Worm (Caenorhabditis elegans): ENCODE data around the gene F07G6.12.

The F07G6.12 gene

ce11 chrX:1712538-1712937 lies 23.5 kb upstream of the F07G6.12 start, which contains the start of gene fbxa-52:
Gene fbxa-52, minus strand, starts transcription at chrX:1712638.
- TF ChIP-seq dsc-1 (tag; optimal IDR thresholded peaks at IDR 0.05) (no peak), dpl-1 (GFP tag; optimal IDR thresholded peaks at IDR 0.05) (no peak), jun-1 (tag; optimal IDR thresholded peaks at IDR 0.05) (no peak), ceh-63 (GFP tag; optimal IDR thresholded peaks at IDR 0.05) (no peak), ceh-88 (GFP tag; IDR thresholded peaks at IDR 0.05) (no peak), unc-30 (tag; optimal IDR thresholded peaks at IDR 0.05) (no peak), nhr-77 (tag; optimal IDR thresholded peaks at IDR 0.05) (no peak)

- no peak for TF ChIP-seq nhr-12 (tag; optimal IDR thresholded peaks at IDR 0.05)
These were observed 17.6 kb upstream of the F07G6.12 start, which contains the start of gene fbxa-53 for ce11 chrX:1718479-1718878. Gene fbxa-53, minus strand, starts transcription at chrX:1718579.

ce11 chrX:1720359-1720758 lies 15.7 kb upstream of the F07G6.12 start, which contains the start of gene F07G6.8:
Gene F07G6.8, minus strand, starts transcription at chrX:1720459.
- TF ChIP-seq lin-15B (tag; optimal IDR thresholded peaks at IDR 0.05) (no peak), unc-62 (GFP tag; optimal IDR thresholded peaks at IDR 0.05) (no peak), elt-2 (tag; optimal IDR thresholded peaks at IDR 0.05) (no peak), nhr-77 (tag; optimal IDR thresholded peaks at IDR 0.05) (no peak), alr-1 (tag; optimal IDR thresholded peaks at IDR 0.05; ENCODE audit: borderline replicate concordance) (no peak), lsy-2 (tag; optimal IDR thresholded peaks at IDR 0.05) (no peak), lir-3 (tag; optimal IDR thresholded peaks at IDR 0.05; ENCODE audit: poor library complexity) (no peak), irx-1 (tag; optimal IDR thresholded peaks at IDR 0.05) (no peak), ces-1 (GFP tag; optimal IDR thresholded peaks at IDR 0.05) (no peak)

- no peak for TF ChIP-seq ztf-4 (tag; optimal IDR thresholded peaks at IDR 0.05)
- no peak for TF ChIP-seq rnt-1 (tag; optimal IDR thresholded peaks at IDR 0.05)
- TF ChIP-seq hlh-17 (GFP tag; optimal IDR thresholded peaks at IDR 0.05; ENCODE audit: borderline replicate concordance) = no peak
- no peak for TF ChIP-seq ceh-63 (GFP tag; optimal IDR thresholded peaks at IDR 0.05)
- TF ChIP-seq ama-1 (optimal IDR thresholded peaks at IDR 0.05) = no peak
- TF ChIP-seq nhr-19 (GFP tag; conservative IDR thresholded peaks at IDR 0.05) = no peak
- TF ChIP-seq lin-39 (tag; optimal IDR thresholded peaks at IDR 0.05) = no peak
- no peak for TF ChIP-seq C34B4.2 (tag; optimal IDR thresholded peaks at IDR 0.05)
- no peak for TF ChIP-seq snu-23 (GFP tag; optimal IDR thresholded peaks at IDR 0.05)
- no peak for TF ChIP-seq mep-1 (tag; optimal IDR thresholded peaks at IDR 0.05)
- TF ChIP-seq swsn-7 (tag; optimal IDR thresholded peaks at IDR 0.05) = no peak
- TF ChIP-seq pqm-1 (tag; optimal IDR thresholded peaks at IDR 0.05) = no peak
- TF ChIP-seq snpc-4 (tag; optimal IDR thresholded peaks at IDR 0.05) = no peak
- no peak for TF ChIP-seq sox-4 (tag; optimal IDR thresholded peaks at IDR 0.05)
- no peak for TF ChIP-seq nhr-84 (tag; optimal IDR thresholded peaks at IDR 0.05)
- TF ChIP-seq aha-1 (tag; optimal IDR thresholded peaks at IDR 0.05) = no peak
- TF ChIP-seq unc-62 (GFP tag; optimal IDR thresholded peaks at IDR 0.05) = no peak
- no peak for TF ChIP-seq lin-35 (GFP tag; optimal IDR thresholded peaks at IDR 0.05)
- no peak for TF ChIP-seq egl-27 (tag; optimal IDR thresholded peaks at IDR 0.05)
These were observed 9.0 kb upstream of the F07G6.12 start, which contains the start of gene F07G6.2 for ce11 chrX:1727056-1727455. Gene F07G6.2, plus strand, starts transcription at chrX:1727356.

- TF ChIP-seq sptf-1 (tag; optimal IDR thresholded peaks at IDR 0.05) = no peak
- no peak for TF ChIP-seq C34B4.2 (tag; optimal IDR thresholded peaks at IDR 0.05)
These were observed 6.5 kb upstream of the F07G6.12 start, which contains the start of gene dgn-3 for ce11 chrX:1729558-1729957. Gene dgn-3, plus strand, starts transcription at chrX:1729858.

- TF ChIP-seq efl-3 (GFP tag; optimal IDR thresholded peaks at IDR 0.05) (no peak), C34B4.2 (tag; optimal IDR thresholded peaks at IDR 0.05) (no peak), aly-2 (tag; optimal IDR thresholded peaks at IDR 0.05) (no peak), C16A3.4 (tag; optimal IDR thresholded peaks at IDR 0.05) (no peak), Y116A8C.19 (tag; optimal IDR thresholded peaks at IDR 0.05; ENCODE audit: borderline replicate concordance) (no peak), unc-62 (GFP tag; optimal IDR thresholded peaks at IDR 0.05) (no peak), irx-1 (tag; optimal IDR thresholded peaks at IDR 0.05) (no peak), hlh-4 (tag; optimal IDR thresholded peaks at IDR 0.05) (no peak), nhr-84 (tag; optimal IDR thresholded peaks at IDR 0.05) (no peak), ceh-88 (GFP tag; IDR thresholded peaks at IDR 0.05) (no peak), egl-27 (tag; optimal IDR thresholded peaks at IDR 0.05) (no peak), mdl-1 (tag; optimal IDR thresholded peaks at IDR 0.05) (no peak), zip-4 (GFP tag; optimal IDR thresholded peaks at IDR 0.05) (no peak)
These were observed 1.6 kb downstream of the F07G6.12 start, which contains the start of gene F07G6.10 for ce11 chrX:1737606-1738005. Gene F07G6.10, plus strand, starts transcription at chrX:1737906.

Measured in whole organism, L1 larva.